Fruit fly (Drosophila melanogaster): ENCODE measurements around the gene CG42525.

Gene CG42525

DNA sequence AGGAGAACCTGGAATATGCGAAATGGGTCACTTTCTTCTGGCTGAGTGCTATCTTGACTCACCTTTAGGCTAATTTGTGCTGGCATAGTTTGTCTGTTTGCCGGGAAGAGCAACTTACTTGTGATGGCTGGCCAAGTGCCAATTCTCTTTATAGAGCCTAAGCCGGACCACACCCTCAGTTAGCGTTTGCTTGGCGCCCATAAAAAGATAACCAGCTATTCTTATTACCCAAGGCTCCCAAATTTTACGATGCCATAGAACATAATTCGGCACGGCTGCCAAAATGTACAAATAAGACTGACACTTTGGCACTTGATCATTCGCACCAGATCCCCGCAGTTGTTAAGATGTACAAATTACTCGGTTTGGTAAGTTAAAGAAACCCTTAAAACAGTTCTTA lies at the start of gene CG42525, which contains the start of gene CG14958:
CG42525 (minus strand) TSS at position 101 of the 400 bp plus-strand sequence.
CG14958 (plus strand) TSS at position 332 of the 400 bp plus-strand sequence.
- TF ChIP-seq Myc (optimal IDR thresholded peaks at IDR 0.05), result no peak
- no peak for TF ChIP-seq h (optimal IDR thresholded peaks at IDR 0.05)
- TF ChIP-seq Sin3A (optimal IDR thresholded peaks at IDR 0.05), result no peak
- no peak for TF ChIP-seq ttk (optimal IDR thresholded peaks at IDR 0.05)
- no peak for TF ChIP-seq insv (optimal IDR thresholded peaks at IDR 0.05)
- TF ChIP-seq psq (optimal IDR thresholded peaks at IDR 0.05), result no peak

dm6 chr3L:3236319-3236718 lies 46.8 kb upstream of the CG42525 start:
- TF ChIP-seq Sin3A (optimal IDR thresholded peaks at IDR 0.05), result no peak
- no peak for TF ChIP-seq psq (optimal IDR thresholded peaks at IDR 0.05)
- TF ChIP-seq ttk (optimal IDR thresholded peaks at IDR 0.05), result no peak
- TF ChIP-seq h (optimal IDR thresholded peaks at IDR 0.05), result no peak
- TF ChIP-seq insv (optimal IDR thresholded peaks at IDR 0.05), result no peak
- TF ChIP-seq Myc (optimal IDR thresholded peaks at IDR 0.05), result no peak

DNA sequence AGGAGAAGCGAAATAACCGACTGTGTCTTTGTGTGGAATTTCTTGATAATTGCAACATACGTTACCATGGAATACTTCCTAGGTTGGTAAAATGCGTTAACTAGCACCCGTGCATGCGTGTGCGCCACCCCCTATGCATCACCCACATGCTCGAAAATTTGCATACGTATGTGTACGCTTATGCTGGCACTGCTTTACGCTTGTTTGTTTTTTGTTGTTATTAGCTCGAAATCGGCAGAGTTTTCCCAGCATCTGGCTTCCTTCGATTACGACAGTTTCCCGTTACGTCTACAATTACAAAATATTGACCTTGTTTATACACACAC lies 36.9 kb upstream of the CG42525 start:
- TF ChIP-seq psq (optimal IDR thresholded peaks at IDR 0.05) (no peak), h (optimal IDR thresholded peaks at IDR 0.05) (no peak), ttk (optimal IDR thresholded peaks at IDR 0.05) (no peak), Myc (optimal IDR thresholded peaks at IDR 0.05) (no peak), insv (optimal IDR thresholded peaks at IDR 0.05) (no peak)

dm6 chr3L:3225769-3226457 lies 36.4 kb upstream of the CG42525 start:
- TF ChIP-seq Myc (optimal IDR thresholded peaks at IDR 0.05) (no peak), ttk (optimal IDR thresholded peaks at IDR 0.05) (no peak), insv (optimal IDR thresholded peaks at IDR 0.05) (no peak), h (optimal IDR thresholded peaks at IDR 0.05) (no peak), psq (optimal IDR thresholded peaks at IDR 0.05) (no peak), Sin3A (optimal IDR thresholded peaks at IDR 0.05) (no peak)

- TF ChIP-seq h (optimal IDR thresholded peaks at IDR 0.05) (no peak), Myc (optimal IDR thresholded peaks at IDR 0.05) (no peak), psq (optimal IDR thresholded peaks at IDR 0.05) (no peak), insv (optimal IDR thresholded peaks at IDR 0.05) (no peak), ttk (optimal IDR thresholded peaks at IDR 0.05) (no peak), Sin3A (optimal IDR thresholded peaks at IDR 0.05) (no peak)
Measured at dm6 chr3L:3224740-3225719, 35.5 kb upstream of the CG42525 start, which contains the start of gene Larp4B. Gene Larp4B (plus strand): TSS chr3L:3224838.

DNA sequence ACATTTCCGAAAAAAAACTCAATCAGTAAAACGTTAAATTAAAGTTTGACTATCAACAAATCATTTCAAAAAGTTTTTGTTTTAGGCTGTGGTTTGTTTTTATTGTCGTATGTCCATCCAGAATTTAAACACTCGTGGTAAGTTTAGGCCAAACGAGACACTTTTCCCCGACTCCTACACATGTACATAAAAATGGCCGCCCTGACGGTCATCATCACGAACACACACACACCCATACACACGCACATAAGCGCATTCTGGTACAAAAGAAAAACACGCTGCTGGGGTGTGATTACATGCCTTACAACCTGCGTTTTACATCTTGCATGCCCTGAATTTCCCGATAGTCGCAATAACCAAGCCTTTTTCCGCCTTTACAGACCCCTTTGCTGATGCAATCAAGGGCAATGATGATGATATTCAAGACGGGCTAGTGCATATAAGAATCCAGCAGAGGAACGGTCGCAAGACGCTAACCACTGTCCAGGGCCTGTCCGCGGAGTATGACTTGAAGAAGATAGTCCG lies 33.9 kb upstream of the CG42525 start:
- TF ChIP-seq psq (optimal IDR thresholded peaks at IDR 0.05), result no peak
- TF ChIP-seq Sin3A (optimal IDR thresholded peaks at IDR 0.05), result no peak
- no peak for TF ChIP-seq Myc (optimal IDR thresholded peaks at IDR 0.05)
- TF ChIP-seq h (optimal IDR thresholded peaks at IDR 0.05), result no peak
- TF ChIP-seq insv (optimal IDR thresholded peaks at IDR 0.05), result no peak
- no peak for TF ChIP-seq ttk (optimal IDR thresholded peaks at IDR 0.05)

- TF ChIP-seq insv (optimal IDR thresholded peaks at IDR 0.05), result no peak
- TF ChIP-seq Sin3A (optimal IDR thresholded peaks at IDR 0.05), result no peak
- no peak for TF ChIP-seq psq (optimal IDR thresholded peaks at IDR 0.05)
- no peak for TF ChIP-seq h (optimal IDR thresholded peaks at IDR 0.05)
- TF ChIP-seq ttk (optimal IDR thresholded peaks at IDR 0.05), result no peak
- TF ChIP-seq Myc (optimal IDR thresholded peaks at IDR 0.05), result no peak
Measured at dm6 chr3L:3222643-3223389, 33.3 kb upstream of the CG42525 start, which contains the start of the genes RpL28 and eIF1. Gene RpL28 (minus strand): TSS chr3L:3222960. Gene eIF1 (plus strand): TSS chr3L:3223341.

DNA sequence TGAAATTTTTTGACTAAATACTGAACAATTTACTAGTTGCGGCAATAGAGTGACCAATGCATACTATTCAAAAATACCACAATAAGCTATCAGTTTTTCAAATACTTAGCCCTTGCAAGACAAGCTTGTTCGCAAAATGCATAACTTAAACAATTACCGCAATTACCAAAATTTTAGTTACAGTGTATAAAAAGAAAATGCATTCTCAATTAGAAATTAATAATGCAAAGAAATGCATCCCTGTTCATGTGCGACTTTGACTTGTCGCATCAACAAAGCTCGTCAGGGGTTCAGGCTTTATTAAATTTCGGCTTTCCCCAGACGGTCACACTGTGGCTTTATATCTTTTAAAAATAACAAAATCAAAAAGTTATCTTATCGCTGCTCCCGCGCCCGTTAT lies 29.3 kb upstream of the CG42525 start, which contains the start of the genes hob and nSMase:
hob (minus strand) TSS at position 62 of the 400 bp plus-strand sequence.
nSMase (plus strand) TSS at position 298 of the 400 bp plus-strand sequence.
- TF ChIP-seq h (optimal IDR thresholded peaks at IDR 0.05), result no peak
- TF ChIP-seq insv (optimal IDR thresholded peaks at IDR 0.05), result no peak
- TF ChIP-seq Myc (optimal IDR thresholded peaks at IDR 0.05), result no peak
- TF ChIP-seq Sin3A (optimal IDR thresholded peaks at IDR 0.05), result no peak
- no peak for TF ChIP-seq psq (optimal IDR thresholded peaks at IDR 0.05)

DNA sequence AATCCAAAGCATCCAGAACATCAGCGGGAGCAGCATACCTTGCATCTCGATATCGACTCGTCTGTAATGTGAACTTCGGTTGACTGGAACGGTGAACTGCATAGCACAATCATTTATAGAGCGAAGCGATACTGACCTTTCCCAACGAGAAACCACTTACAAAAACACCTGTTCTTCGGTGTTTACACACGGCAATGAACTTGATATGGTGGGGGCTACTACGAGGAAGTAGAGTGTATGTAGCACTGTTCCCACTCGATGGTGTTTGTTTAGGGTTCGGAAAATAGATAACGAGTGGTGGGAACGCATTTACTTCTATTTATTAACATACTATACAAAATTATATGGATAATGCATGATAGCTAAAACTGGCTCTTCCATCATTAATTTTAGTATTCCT lies 19.3 kb upstream of the CG42525 start, which contains the start of the genes CG32269 and CG32270:
CG32269 (minus strand) TSS at position 91 of the 400 bp plus-strand sequence.
CG32270 (minus strand) TSS at position 91 of the 400 bp plus-strand sequence.
- TF ChIP-seq Sin3A (optimal IDR thresholded peaks at IDR 0.05), result no peak
- TF ChIP-seq Myc (optimal IDR thresholded peaks at IDR 0.05), result no peak
- no peak for TF ChIP-seq psq (optimal IDR thresholded peaks at IDR 0.05)
- no peak for TF ChIP-seq insv (optimal IDR thresholded peaks at IDR 0.05)
- TF ChIP-seq h (optimal IDR thresholded peaks at IDR 0.05), result no peak
- no peak for TF ChIP-seq ttk (optimal IDR thresholded peaks at IDR 0.05)

- no peak for TF ChIP-seq Sin3A (optimal IDR thresholded peaks at IDR 0.05)
- TF ChIP-seq ttk (optimal IDR thresholded peaks at IDR 0.05), result no peak
- no peak for TF ChIP-seq h (optimal IDR thresholded peaks at IDR 0.05)
- TF ChIP-seq Myc (optimal IDR thresholded peaks at IDR 0.05), result no peak
- no peak for TF ChIP-seq insv (optimal IDR thresholded peaks at IDR 0.05)
- TF ChIP-seq psq (optimal IDR thresholded peaks at IDR 0.05), result no peak
Measured at dm6 chr3L:3206263-3206662, 16.7 kb upstream of the CG42525 start, which contains the start of gene CG33160. Gene CG33160 (minus strand): TSS chr3L:3206363.

DNA sequence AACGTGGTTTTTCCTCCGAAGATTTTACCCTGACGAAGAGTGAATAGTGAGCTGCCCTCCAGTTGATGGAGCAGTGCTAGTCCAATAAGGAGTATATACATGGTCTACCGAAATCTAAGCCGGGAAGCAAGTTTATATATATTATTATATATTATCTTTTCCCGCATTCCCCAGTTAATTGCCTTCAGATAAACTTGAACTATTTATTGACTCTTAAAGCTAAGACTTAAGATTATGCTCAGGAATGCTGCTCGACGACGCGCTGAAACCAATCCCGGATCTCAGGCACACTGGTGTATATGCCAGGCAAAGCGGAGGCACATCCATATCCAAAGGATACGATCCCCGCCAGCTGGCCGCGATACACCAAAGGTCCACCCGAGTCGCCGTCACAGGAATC lies 15.8 kb upstream of the CG42525 start, which contains the start of gene CG32277:
CG32277 (minus strand) TSS at position 101 of the 400 bp plus-strand sequence.
- no peak for TF ChIP-seq h (optimal IDR thresholded peaks at IDR 0.05)
- TF ChIP-seq ttk (optimal IDR thresholded peaks at IDR 0.05), result no peak
- TF ChIP-seq Sin3A (optimal IDR thresholded peaks at IDR 0.05), result no peak
- no peak for TF ChIP-seq Myc (optimal IDR thresholded peaks at IDR 0.05)
- no peak for TF ChIP-seq psq (optimal IDR thresholded peaks at IDR 0.05)
- TF ChIP-seq insv (optimal IDR thresholded peaks at IDR 0.05), result no peak

Data from Kc167 (cell line).